Fruit fly (Drosophila melanogaster) whole organism, embryonic: ENCODE data around the gene Rpn9.
A peak's percentile ranks its signal among the peaks of the same experiment; 100 is the strongest.

Experiments used
- Adf1 ChIP-seq: fragments of 200-800 bp; sonication (Bioruptor generic); IDR thresholded peaks from 2 replicates; pipeline ENCODE4 v1.3.6; 2022; ENCODE audit warnings: missing biosample characterization, missing genetic modification characterization
- Aef1 ChIP-seq: fragments of 200-800 bp; sonication (Bioruptor generic); IDR thresholded peaks from 3 replicates; pipeline ENCODE4 v1.3.6; 2022; ENCODE audit warnings: missing biosample characterization, missing genetic modification characterization
- C15 ChIP-seq: fragments of 200-800 bp; sonication (Bioruptor generic); IDR thresholded peaks from 3 replicates; pipeline ENCODE4 v1.3.6; 2022; ENCODE audit warnings: missing biosample characterization, missing genetic modification characterization
- CG10565 ChIP-seq: fragments of 200-800 bp; sonication (Bioruptor generic); optimal IDR thresholded peaks from 3 replicates; lab custom pipeline; 2016; ENCODE audit warnings: missing biosample characterization, mild to moderate bottlenecking, missing genetic modification characterization
- CG10959 ChIP-seq: fragments of 200-800 bp; sonication (Bioruptor generic); IDR thresholded peaks from 2 replicates; pipeline ENCODE4 v1.3.6; 2022; ENCODE audit warnings: missing biosample characterization, missing genetic modification characterization
- CG11695 ChIP-seq: fragments of 200-800 bp; sonication (Bioruptor generic); IDR thresholded peaks from 3 replicates; pipeline ENCODE4 v1.3.6; 2022; ENCODE audit warnings: missing biosample characterization, missing genetic modification characterization
- CG1233 ChIP-seq: fragments of 200-800 bp; sonication (Bioruptor generic); optimal IDR thresholded peaks from 4 replicates; lab custom pipeline; 2018; ENCODE audit warnings: missing biosample characterization, mild to moderate bottlenecking, missing genetic modification characterization
- CG12769 ChIP-seq: fragments of 200-800 bp; sonication (Bioruptor generic); optimal IDR thresholded peaks from 2 replicates; lab custom pipeline; 2019; ENCODE audit warnings: missing biosample characterization, mild to moderate bottlenecking, missing genetic modification characterization, moderate library complexity
- CG15479 ChIP-seq: fragments of 200-800 bp; sonication (Bioruptor generic); optimal IDR thresholded peaks from 3 replicates; lab custom pipeline; 2019; ENCODE audit warnings: missing biosample characterization, mild to moderate bottlenecking, missing genetic modification characterization, moderate library complexity
- CG16863 ChIP-seq: fragments of 200-800 bp; sonication (Bioruptor generic); optimal IDR thresholded peaks from 3 replicates; lab custom pipeline; 2016; ENCODE audit warnings: missing biosample characterization, missing genetic modification characterization
- CG2202 ChIP-seq: fragments of 200-800 bp; sonication (Bioruptor generic); optimal IDR thresholded peaks from 2 replicates; lab custom pipeline; 2018; ENCODE audit warnings: missing biosample characterization, mild to moderate bottlenecking, missing genetic modification characterization
- CG2889 ChIP-seq: fragments of 200-800 bp; sonication (Bioruptor generic); IDR thresholded peaks from 3 replicates; pipeline ENCODE4 v1.3.6; 2022; ENCODE audit warnings: missing biosample characterization, missing genetic modification characterization
- CG31388 ChIP-seq: fragments of 200-800 bp; sonication (Bioruptor generic); optimal IDR thresholded peaks from 2 replicates; lab custom pipeline; 2016; ENCODE audit warnings: missing biosample characterization, missing genetic modification characterization
- D19A ChIP-seq: fragments of 200-800 bp; optimal IDR thresholded peaks from 3 replicates; lab custom pipeline; 2019; ENCODE audit warnings: missing biosample characterization, mild to moderate bottlenecking, missing genetic modification characterization, moderate library complexity
- Dfd ChIP-seq, 2 experiments: fragments of >200 bp; optimal IDR thresholded peaks; 2 replicates each; lab custom pipeline; 2017; ENCODE audit warnings: missing biosample characterization in 2 of 2, missing genetic modification characterization in 2 of 2
- Ets97D ChIP-seq: fragments of 200-800 bp; sonication (Bioruptor generic); optimal IDR thresholded peaks from 3 replicates; lab custom pipeline; 2016; ENCODE audit warnings: missing biosample characterization, missing genetic modification characterization
- Hey ChIP-seq: fragments of 200-800 bp; sonication (Bioruptor generic); optimal IDR thresholded peaks from 3 replicates; lab custom pipeline; 2018; ENCODE audit warnings: missing biosample characterization, mild to moderate bottlenecking, missing genetic modification characterization
- Hr39 ChIP-seq: fragments of >200 bp; optimal IDR thresholded peaks from 2 replicates; lab custom pipeline; 2017
- Hsf ChIP-seq: fragments of 200-800 bp; sonication (Bioruptor generic); optimal IDR thresholded peaks from 3 replicates; lab custom pipeline; 2016; ENCODE audit warnings: missing biosample characterization, missing genetic modification characterization
- Lim3 ChIP-seq: fragments of 200-800 bp; sonication (Bioruptor generic); IDR thresholded peaks from 2 replicates; pipeline ENCODE4 v1.3.6; 2022; ENCODE audit warnings: missing biosample characterization, missing genetic modification characterization
- NK7.1 ChIP-seq: fragments of 200-800 bp; sonication (Bioruptor generic); optimal IDR thresholded peaks from 3 replicates; lab custom pipeline; 2016; ENCODE audit warnings: missing biosample characterization, missing genetic modification characterization
- PHDP ChIP-seq: fragments of 200-800 bp; sonication (Bioruptor generic); optimal IDR thresholded peaks from 3 replicates; lab custom pipeline; 2018; ENCODE audit warnings: missing biosample characterization, mild to moderate bottlenecking, missing genetic modification characterization, moderate library complexity
- Ptx1 ChIP-seq: fragments of 200-800 bp; sonication (Bioruptor generic); IDR thresholded peaks from 2 replicates; pipeline ENCODE4 v1.3.6; 2022; ENCODE audit warnings: missing biosample characterization, missing genetic modification characterization
- Spps ChIP-seq: fragments of 200-800 bp; sonication (Bioruptor generic); optimal IDR thresholded peaks from 2 replicates; lab custom pipeline; 2018; ENCODE audit warnings: missing biosample characterization, mild to moderate bottlenecking, missing genetic modification characterization
- Taf1 ChIP-seq: fragments of 200-800 bp; sonication (Bioruptor generic); IDR thresholded peaks from 2 replicates; pipeline ENCODE4 v1.3.6; 2022; ENCODE audit warnings: missing biosample characterization, missing genetic modification characterization
- Trl ChIP-seq, 3 experiments: fragments of >200 bp in 2 of 3; fragments of 200-800 bp in 1 of 3; sonication (Bioruptor generic) in 1 of 3; optimal IDR thresholded peaks; 2 replicates in 1 of 3; 3 replicates in 2 of 3; lab custom pipeline; 2016 to 2017; ENCODE audit warnings: missing biosample characterization in 1 of 3, missing genetic modification characterization in 1 of 3
- Vsx1 ChIP-seq: fragments of 200-800 bp; sonication (Bioruptor generic); optimal IDR thresholded peaks from 2 replicates; lab custom pipeline; 2017; ENCODE audit warnings: missing biosample characterization, mild to moderate bottlenecking, missing genetic modification characterization, missing genetic modification reagents
- YL-1 ChIP-seq: fragments of 200-800 bp; sonication (Bioruptor generic); optimal IDR thresholded peaks from 3 replicates; lab custom pipeline; 2017; ENCODE audit warnings: missing biosample characterization, mild to moderate bottlenecking, missing genetic modification characterization
- ase ChIP-seq: fragments of 200-800 bp; sonication (Bioruptor generic); IDR thresholded peaks from 3 replicates; pipeline ENCODE4 v1.3.6; 2022; ENCODE audit warnings: missing biosample characterization, missing genetic modification characterization
- chif ChIP-seq, 2 experiments: fragments of 200-800 bp; sonication (Bioruptor generic); optimal IDR thresholded peaks; 3 replicates each; lab custom pipeline; 2016; ENCODE audit warnings: missing biosample characterization in 2 of 2, missing genetic modification characterization in 2 of 2
- dm ChIP-seq: fragments of 200-800 bp; sonication (Bioruptor generic); optimal IDR thresholded peaks from 3 replicates; lab custom pipeline; 2016; ENCODE audit warnings: missing biosample characterization, missing genetic modification characterization
- dmrt99B ChIP-seq: fragments of 200-800 bp; sonication (Bioruptor generic); optimal IDR thresholded peaks from 2 replicates; lab custom pipeline; 2018; ENCODE audit warnings: missing biosample characterization, mild to moderate bottlenecking, missing genetic modification characterization, moderate library complexity
- eyg ChIP-seq: fragments of 200-800 bp; sonication (Bioruptor generic); optimal IDR thresholded peaks from 3 replicates; lab custom pipeline; 2016; ENCODE audit warnings: missing biosample characterization, missing genetic modification characterization
- fd64A ChIP-seq: fragments of 200-800 bp; sonication (Bioruptor generic); optimal IDR thresholded peaks from 3 replicates; lab custom pipeline; 2018; ENCODE audit warnings: missing biosample characterization, mild to moderate bottlenecking, missing genetic modification characterization
- fd96Cb ChIP-seq: fragments of 200-800 bp; sonication (Bioruptor generic); optimal IDR thresholded peaks from 2 replicates; lab custom pipeline; 2018; ENCODE audit warnings: missing biosample characterization, mild to moderate bottlenecking, missing genetic modification characterization, moderate library complexity
- gcm ChIP-seq: fragments of 200-800 bp; sonication (Bioruptor generic); optimal IDR thresholded peaks from 2 replicates; lab custom pipeline; 2019; ENCODE audit warnings: missing biosample characterization, mild to moderate bottlenecking, missing genetic modification characterization, moderate library complexity
- ind ChIP-seq: fragments of 200-800 bp; sonication (Bioruptor generic); optimal IDR thresholded peaks from 3 replicates; lab custom pipeline; 2016; ENCODE audit warnings: missing biosample characterization, missing genetic modification characterization
- jing ChIP-seq: fragments of 200-800 bp; sonication (Bioruptor generic); optimal IDR thresholded peaks from 2 replicates; lab custom pipeline; 2018; ENCODE audit warnings: missing biosample characterization, mild to moderate bottlenecking, missing genetic modification characterization
- klu ChIP-seq: fragments of 200-800 bp; sonication (Bioruptor generic); IDR thresholded peaks from 2 replicates; pipeline ENCODE4 v1.3.6; 2022; ENCODE audit warnings: missing biosample characterization, missing genetic modification characterization
- kni ChIP-seq: fragments of 200-800 bp; sonication (Bioruptor generic); optimal IDR thresholded peaks from 3 replicates; lab custom pipeline; 2017; ENCODE audit warnings: mild to moderate bottlenecking, missing biosample characterization, missing genetic modification reagents, missing genetic modification characterization
- nom ChIP-seq: fragments of 200-800 bp; sonication (Bioruptor generic); optimal IDR thresholded peaks from 2 replicates; lab custom pipeline; 2017; ENCODE audit warnings: missing biosample characterization, missing genetic modification characterization, mild to moderate bottlenecking, moderate library complexity, missing genetic modification reagents
- pan ChIP-seq, 4 experiments: fragments of >200 bp in 3 of 4; fragments of 200-800 bp in 1 of 4; sonication (Bioruptor generic) in 1 of 4; optimal IDR thresholded peaks in 3 of 4; IDR thresholded peaks in 1 of 4; 2 replicates each; pipeline versions ENCODE4 v1.3.6 to Lab custom; 2017 to 2022; ENCODE audit warnings: missing biosample characterization in 2 of 4, missing genetic modification characterization in 2 of 4, mixed read lengths in 1 of 4
- row ChIP-seq: fragments of 200-800 bp; sonication (Bioruptor generic); IDR thresholded peaks from 3 replicates; pipeline ENCODE4 v1.3.6; 2022; ENCODE audit warnings: missing biosample characterization, missing genetic modification characterization
- sens-2 ChIP-seq: fragments of 200-800 bp; sonication (Bioruptor generic); IDR thresholded peaks from 2 replicates; pipeline ENCODE4 v1.3.6; 2022; ENCODE audit warnings: missing biosample characterization, missing genetic modification characterization
- slp2 ChIP-seq: fragments of 200-800 bp; sonication (Bioruptor generic); optimal IDR thresholded peaks from 2 replicates; lab custom pipeline; 2016; ENCODE audit warnings: missing biosample characterization, missing genetic modification characterization
- tna ChIP-seq: fragments of 200-800 bp; sonication (Bioruptor generic); IDR thresholded peaks from 2 replicates; pipeline ENCODE4 v1.3.6; 2022; ENCODE audit warnings: missing biosample characterization, missing genetic modification characterization; ENCODE audit not compliant: partially characterized antibody
- unpg ChIP-seq: fragments of 200-800 bp; sonication (Bioruptor generic); optimal IDR thresholded peaks from 3 replicates; lab custom pipeline; 2018; ENCODE audit warnings: missing biosample characterization, mild to moderate bottlenecking, missing genetic modification characterization, moderate library complexity
- usp ChIP-seq: fragments of >200 bp; optimal IDR thresholded peaks from 2 replicates; lab custom pipeline; 2017; ENCODE audit warnings: missing biosample characterization, missing genetic modification characterization
- zen ChIP-seq: fragments of 200-800 bp; sonication (Bioruptor generic); optimal IDR thresholded peaks from 3 replicates; lab custom pipeline; 2018; ENCODE audit warnings: missing biosample characterization, mild to moderate bottlenecking, missing genetic modification characterization, moderate library complexity

Rpn9 gene

dm6 chr3R:23722680-23723372 lies 10.4 kb downstream of the Rpn9 start, which contains the start of gene CG10365 (continued):
- TF ChIP-seq CG15479 (GFP tag; lab: Kevin White, UChicago) (no peak), ase (GFP tag; lab: Robert Waterston, UW) (peak; percentile 58; the same call in 1 of the 3 replicates), Taf1 (no peak), YL-1 (GFP tag; lab: Kevin White, UChicago) (no peak), tna (no peak; the same call in 1 of the 2 replicates), Hey (tag; lab: Kevin White, UChicago) (no peak), sens-2 (GFP tag; lab: Robert Waterston, UW) (no peak), dm (GFP tag; lab: Kevin White, UChicago) (no peak), Adf1 (GFP tag; lab: Robert Waterston, UW) (peak; percentile 50), CG10959 (GFP tag; lab: Robert Waterston, UW) (no peak), Hr39 (lab: Kevin White, UChicago) (no peak), gcm (GFP tag; lab: Kevin White, UChicago) (peak; percentile 91), klu (GFP tag; lab: Robert Waterston, UW) (peak; percentile 75), pan (optimal IDR thresholded peaks at IDR 0.05; lab: Kevin White, UChicago) (no peak), pan (GFP tag; optimal IDR thresholded peaks at IDR 0.05 in 1 of 2, IDR thresholded peaks at IDR 0.05 in 1 of 2) (peak in 1 of 2 experiments; percentile 93), CG11695 (GFP tag; lab: Robert Waterston, UW) (peak; percentile 90), unpg (GFP tag; lab: Kevin White, UChicago) (peak; percentile 93), Spps (tag; lab: Kevin White, UChicago) (peak; percentile 4), Dfd (GFP tag; optimal IDR thresholded peaks at IDR 0.05; lab: Kevin White, UChicago) (no peak), CG2202 (tag; lab: Kevin White, UChicago) (no peak), CG16863 (GFP tag; lab: Kevin White, UChicago) (no peak), Trl (optimal IDR thresholded peaks at IDR 0.05; lab: Kevin White, UChicago) (peak; percentile 78 to 89), Trl (GFP tag; optimal IDR thresholded peaks at IDR 0.05; lab: Kevin White, UChicago) (no peak), Hsf (peak; percentile 38), CG10565 (GFP tag; lab: Kevin White, UChicago) (no peak), Lim3 (GFP tag; lab: Robert Waterston, UW) (no peak), kni (GFP tag; lab: Kevin White, UChicago) (no peak), ind (GFP tag; lab: Kevin White, UChicago) (peak; percentile 81), CG2889 (GFP tag; lab: Robert Waterston, UW) (0 out of 3 replicates have a peak, but pooled peaks have one; percentile 28), fd96Cb (tag; lab: Kevin White, UChicago) (peak; percentile 86), Vsx1 (GFP tag; lab: Kevin White, UChicago) (peak; percentile 43), usp (GFP tag; lab: Kevin White, UChicago) (no peak), CG1233 (GFP tag; lab: Kevin White, UChicago) (peak; percentile 75), C15 (GFP tag; lab: Robert Waterston, UW) (peak; percentile 62; the same call in 2 of the 3 replicates), row (GFP tag; lab: Robert Waterston, UW) (peak; percentile 91), dmrt99B (tag; lab: Kevin White, UChicago) (peak; percentile 95), zen (tag; lab: Kevin White, UChicago) (peak; percentile 61), fd64A (GFP tag; lab: Kevin White, UChicago) (no peak), Ets97D (GFP tag; lab: Kevin White, UChicago) (no peak), Ptx1 (GFP tag; lab: Robert Waterston, UW) (peak; percentile 92), eyg (no peak), CG31388 (GFP tag; lab: Kevin White, UChicago) (peak; percentile 32), NK7.1 (GFP tag; lab: Kevin White, UChicago) (no peak), slp2 (GFP tag; lab: Kevin White, UChicago) (no peak), CG12769 (tag; lab: Kevin White, UChicago) (peak; percentile 70), D19A (tag; lab: Kevin White, UChicago) (peak; percentile 76), nom (GFP tag; lab: Kevin White, UChicago) (peak; percentile 68), Aef1 (GFP tag; lab: Robert Waterston, UW) (peak; percentile 78), chif (GFP tag; optimal IDR thresholded peaks at IDR 0.05; lab: Kevin White, UChicago) (peak in 1 of 2 experiments; percentile 14), jing (no peak), PHDP (tag; lab: Kevin White, UChicago) (peak; percentile 96)
